Worm (Caenorhabditis elegans) whole organism, L1 larva: ENCODE measurements around the gene htz-1.

Experiments used
- C04F5.9 ChIP-seq: sonication (generic microtip); optimal IDR thresholded peaks from 2 replicates; lab custom pipeline; 2016; ENCODE audit warnings: missing genetic modification characterization, missing compliant biosample characterization
- F16B12.6 ChIP-seq: fragments of 150-350 bp; optimal IDR thresholded peaks from 2 replicates; lab custom pipeline; 2014; ENCODE audit warnings: missing biosample characterization, missing genetic modification characterization
- aly-2 ChIP-seq: fragments of 150-350 bp; optimal IDR thresholded peaks from 2 replicates; lab custom pipeline; 2014; ENCODE audit warnings: missing biosample characterization, missing genetic modification characterization
- ama-1 ChIP-seq: fragments of 150-350 bp; optimal IDR thresholded peaks from 2 replicates; lab custom pipeline; 2014
- blmp-1 ChIP-seq: fragments of 150-350 bp; optimal IDR thresholded peaks from 2 replicates; lab custom pipeline; 2014; ENCODE audit warnings: missing biosample characterization, missing genetic modification characterization
- ceh-63 ChIP-seq: fragments of 200-800 bp; sonication (Bioruptor generic); optimal IDR thresholded peaks from 2 replicates; lab custom pipeline; 2018; ENCODE audit warnings: mild to moderate bottlenecking, missing genetic modification characterization, missing compliant biosample characterization
- ceh-82 ChIP-seq, 3 experiments: fragments of 150-350 bp in 1 of 3; sonication (generic microtip) in 2 of 3; optimal IDR thresholded peaks; 2 replicates each; lab custom pipeline; 2014 to 2017; ENCODE audit warnings: missing biosample characterization in 3 of 3, missing genetic modification characterization in 3 of 3
- ceh-90 ChIP-seq: sonication (generic microtip); optimal IDR thresholded peaks from 2 replicates; lab custom pipeline; 2016; ENCODE audit warnings: missing genetic modification characterization, missing compliant biosample characterization
- efl-3 ChIP-seq: fragments of 200-800 bp; sonication (Bioruptor generic); optimal IDR thresholded peaks from 2 replicates; lab custom pipeline; 2018; ENCODE audit warnings: mild to moderate bottlenecking, missing genetic modification characterization, missing compliant biosample characterization
- elt-2 ChIP-seq: sonication (generic microtip); optimal IDR thresholded peaks from 2 replicates; lab custom pipeline; 2016; ENCODE audit warnings: missing genetic modification characterization, mild to moderate bottlenecking, inconsistent platforms, missing compliant biosample characterization, missing genetic modification reagents
- elt-3 ChIP-seq, 6 experiments: fragments of 150-350 bp in 1 of 6; sonication (generic microtip); optimal IDR thresholded peaks; 2 replicates each; lab custom pipeline; 2017 to 2018; ENCODE audit warnings: missing biosample characterization in 6 of 6, missing genetic modification characterization in 6 of 6, inconsistent platforms in 1 of 6
- ets-5 ChIP-seq: fragments of 200-800 bp; sonication (Bioruptor generic); IDR thresholded peaks from 2 replicates; pipeline ENCODE4 v1.3.6; 2022; ENCODE audit warnings: missing genetic modification characterization, missing compliant biosample characterization
- fkh-10 ChIP-seq: sonication (generic microtip); optimal IDR thresholded peaks from 2 replicates; lab custom pipeline; 2017; ENCODE audit warnings: missing biosample characterization, missing genetic modification reagents, missing genetic modification characterization
- fkh-4 ChIP-seq: sonication (generic microtip); optimal IDR thresholded peaks from 2 replicates; lab custom pipeline; 2016; ENCODE audit warnings: missing compliant biosample characterization, missing genetic modification characterization, borderline replicate concordance
- fos-1 ChIP-seq: fragments of 150-350 bp; optimal IDR thresholded peaks from 2 replicates; lab custom pipeline; 2014; ENCODE audit warnings: missing biosample characterization, missing genetic modification characterization
- isw-1 ChIP-seq: fragments of 200-800 bp; sonication (Bioruptor generic); IDR thresholded peaks from 2 replicates; pipeline ENCODE4 v1.3.6; 2022; ENCODE audit warnings: missing genetic modification characterization, missing compliant biosample characterization
- jun-1 ChIP-seq: fragments of 150-350 bp; optimal IDR thresholded peaks from 2 replicates; lab custom pipeline; 2014; ENCODE audit warnings: missing biosample characterization, missing genetic modification reagents, missing genetic modification characterization
- lin-14 ChIP-seq: fragments of 200-800 bp; sonication (Bioruptor generic); optimal IDR thresholded peaks from 2 replicates; lab custom pipeline; 2018; ENCODE audit warnings: mild to moderate bottlenecking, missing genetic modification characterization, moderate library complexity, missing compliant biosample characterization
- lin-15B ChIP-seq: fragments of 150-350 bp; sonication (generic microtip); optimal IDR thresholded peaks from 3 replicates; lab custom pipeline; 2014; ENCODE audit warnings: missing biosample characterization, missing genetic modification characterization
- lin-35 ChIP-seq, 2 experiments: fragments of 150-350 bp; optimal IDR thresholded peaks; 2 replicates each; lab custom pipeline; 2014; ENCODE audit warnings: missing biosample characterization in 2 of 2, missing genetic modification characterization in 2 of 2, missing genetic modification reagents in 2 of 2
- lin-39 ChIP-seq: fragments of 150-350 bp; optimal IDR thresholded peaks from 2 replicates; lab custom pipeline; 2014; ENCODE audit warnings: missing biosample characterization, missing genetic modification reagents, missing genetic modification characterization
- mab-9 ChIP-seq: fragments of 200-800 bp; sonication (Bioruptor generic); IDR thresholded peaks from 2 replicates; pipeline ENCODE4 v1.3.6; 2022; ENCODE audit warnings: missing genetic modification reagents, missing genetic modification characterization, missing compliant biosample characterization
- mdl-1 ChIP-seq, 2 experiments: fragments of 150-350 bp; optimal IDR thresholded peaks; 2 replicates each; lab custom pipeline; 2014 to 2017; ENCODE audit warnings: missing biosample characterization in 2 of 2, missing genetic modification characterization in 2 of 2, inconsistent platforms in 1 of 2
- mep-1 ChIP-seq: fragments of 150-350 bp; optimal IDR thresholded peaks from 2 replicates; lab custom pipeline; 2014; ENCODE audit warnings: missing biosample characterization, missing genetic modification characterization
- nhr-12 ChIP-seq: sonication (generic microtip); optimal IDR thresholded peaks from 2 replicates; lab custom pipeline; 2017; ENCODE audit warnings: missing biosample characterization, missing genetic modification characterization
- nhr-20 ChIP-seq: sonication (generic microtip); optimal IDR thresholded peaks from 2 replicates; lab custom pipeline; 2016; ENCODE audit warnings: mild to moderate bottlenecking, missing genetic modification characterization, missing compliant biosample characterization
- nhr-237 ChIP-seq: fragments of 150-350 bp; optimal IDR thresholded peaks from 2 replicates; lab custom pipeline; 2014; ENCODE audit warnings: missing biosample characterization, missing genetic modification characterization
- nhr-47 ChIP-seq: sonication (generic microtip); optimal IDR thresholded peaks from 2 replicates; lab custom pipeline; 2016; ENCODE audit warnings: mild to moderate bottlenecking, missing genetic modification characterization, moderate library complexity, missing compliant biosample characterization
- nhr-71 ChIP-seq: sonication (generic microtip); optimal IDR thresholded peaks from 2 replicates; lab custom pipeline; 2016; ENCODE audit warnings: mild to moderate bottlenecking, missing genetic modification characterization, moderate library complexity, missing compliant biosample characterization
- nhr-76 ChIP-seq: sonication (generic microtip); optimal IDR thresholded peaks from 2 replicates; lab custom pipeline; 2017; ENCODE audit warnings: missing biosample characterization, missing genetic modification characterization
- nhr-77 ChIP-seq: fragments of 150-350 bp; optimal IDR thresholded peaks from 2 replicates; lab custom pipeline; 2014; ENCODE audit warnings: missing biosample characterization, missing genetic modification characterization
- nhr-84 ChIP-seq: sonication (generic microtip); optimal IDR thresholded peaks from 2 replicates; lab custom pipeline; 2017; ENCODE audit warnings: missing biosample characterization, missing genetic modification characterization
- nhr-85 ChIP-seq: sonication (generic microtip); peaks from one replicate; lab custom pipeline; 2016; ENCODE audit warnings: missing genetic modification characterization, inconsistent platforms, missing compliant biosample characterization
- nhr-90 ChIP-seq: sonication (generic microtip); optimal IDR thresholded peaks from 2 replicates; lab custom pipeline; 2016; ENCODE audit warnings: mild to moderate bottlenecking, missing genetic modification characterization, missing compliant biosample characterization; ENCODE audit not compliant: poor library complexity
- pax-3 ChIP-seq: fragments of 200-800 bp; sonication (Bioruptor generic); optimal IDR thresholded peaks from 2 replicates; lab custom pipeline; 2018; ENCODE audit warnings: mild to moderate bottlenecking, missing genetic modification characterization, moderate library complexity, missing compliant biosample characterization
- rnt-1 ChIP-seq: sonication (generic microtip); optimal IDR thresholded peaks from 2 replicates; lab custom pipeline; 2016; ENCODE audit warnings: mild to moderate bottlenecking, missing genetic modification characterization, moderate library complexity, missing compliant biosample characterization
- snpc-4 ChIP-seq: fragments of 150-350 bp; optimal IDR thresholded peaks from 2 replicates; lab custom pipeline; 2014; ENCODE audit warnings: missing biosample characterization, missing genetic modification characterization
- sox-4 ChIP-seq: sonication (generic microtip); optimal IDR thresholded peaks from 2 replicates; lab custom pipeline; 2016; ENCODE audit warnings: missing genetic modification characterization, missing compliant biosample characterization
- sptf-1 ChIP-seq: fragments of 150-350 bp; optimal IDR thresholded peaks from 2 replicates; lab custom pipeline; 2014; ENCODE audit warnings: missing biosample characterization, missing genetic modification characterization
- swsn-7 ChIP-seq: sonication (generic microtip); optimal IDR thresholded peaks from 2 replicates; lab custom pipeline; 2016; ENCODE audit warnings: missing genetic modification characterization, missing compliant biosample characterization
- unc-130 ChIP-seq: fragments of 150-350 bp; optimal IDR thresholded peaks from 2 replicates; lab custom pipeline; 2017; ENCODE audit warnings: missing biosample characterization, missing genetic modification characterization, inconsistent platforms
- unc-30 ChIP-seq: sonication (generic microtip); optimal IDR thresholded peaks from 2 replicates; lab custom pipeline; 2017; ENCODE audit warnings: missing biosample characterization, missing genetic modification characterization
- unc-62 ChIP-seq: fragments of 150-350 bp; optimal IDR thresholded peaks from 2 replicates; lab custom pipeline; 2014; ENCODE audit warnings: missing biosample characterization, missing genetic modification reagents, missing genetic modification characterization
- unc-86 ChIP-seq: sonication (generic microtip); optimal IDR thresholded peaks from 2 replicates; lab custom pipeline; 2016; ENCODE audit warnings: missing genetic modification characterization, missing compliant biosample characterization
- xbp-1 ChIP-seq: sonication (generic microtip); optimal IDR thresholded peaks from 2 replicates; lab custom pipeline; 2016; ENCODE audit warnings: missing genetic modification characterization, missing compliant biosample characterization
- zag-1 ChIP-seq: fragments of 150-350 bp; optimal IDR thresholded peaks from 2 replicates; lab custom pipeline; 2014; ENCODE audit warnings: missing biosample characterization, missing genetic modification characterization
- zip-4 ChIP-seq: fragments of 200-800 bp; sonication (Bioruptor generic); optimal IDR thresholded peaks from 2 replicates; lab custom pipeline; 2018; ENCODE audit warnings: mild to moderate bottlenecking, missing genetic modification characterization, moderate library complexity, missing compliant biosample characterization

Gene htz-1

ce11 chrIV:4449843-4450242 is 3.8 kb downstream of the htz-1 start:
- TF ChIP-seq nhr-76 (tag; lab: Kevin White, UChicago) = no peak
- TF ChIP-seq nhr-47 = peak; percentile 20
- TF ChIP-seq mdl-1 (tag; optimal IDR thresholded peaks at IDR 0.05; lab: Kevin White, UChicago) = no peak
- no peak for TF ChIP-seq ceh-82 (tag; optimal IDR thresholded peaks at IDR 0.05; lab: Kevin White, UChicago)
- peak; percentile 45 for TF ChIP-seq nhr-90 (tag; lab: Kevin White, UChicago)
- TF ChIP-seq rnt-1 (tag; lab: Kevin White, UChicago) = no peak
- TF ChIP-seq nhr-20 (tag; lab: Kevin White, UChicago) = peak; percentile 11
- peak; percentile 4 for TF ChIP-seq nhr-85 (tag; lab: Kevin White, UChicago)
- TF ChIP-seq fkh-10 (GFP tag; lab: Kevin White, UChicago) = no peak
- no peak for TF ChIP-seq efl-3
- TF ChIP-seq zip-4 (GFP tag; lab: Kevin White, UChicago) = no peak
- peak in 1 of 6 experiments; percentile 10 for TF ChIP-seq elt-3 (tag; optimal IDR thresholded peaks at IDR 0.05; lab: Kevin White, UChicago)
- TF ChIP-seq nhr-12 = no peak
- no peak for TF ChIP-seq jun-1 (tag; lab: Kevin White, UChicago)
- peak; percentile 6 for TF ChIP-seq pax-3
- peak; percentile 44 for TF ChIP-seq nhr-71 (tag; lab: Kevin White, UChicago)
- no peak for TF ChIP-seq ceh-90 (tag; lab: Kevin White, UChicago)
- no peak for TF ChIP-seq mab-9
- peak; percentile 41 for TF ChIP-seq elt-2
- peak; percentile 3 for TF ChIP-seq blmp-1 (tag; lab: Kevin White, UChicago)
- TF ChIP-seq sptf-1 (tag; lab: Kevin White, UChicago) = no peak

- no peak for TF ChIP-seq F16B12.6 (tag; lab: Kevin White, UChicago)
- no peak for TF ChIP-seq ama-1 (lab: Kevin White, UChicago)
- no peak for TF ChIP-seq nhr-47
- no peak for TF ChIP-seq unc-130 (tag; lab: Kevin White, UChicago)
- TF ChIP-seq nhr-85 (tag; lab: Kevin White, UChicago) = peak; percentile 37
- no peak for TF ChIP-seq nhr-20 (tag; lab: Kevin White, UChicago)
- TF ChIP-seq, all 84 proteins: peak for 1
Observed at ce11 chrIV:4451576-4451975, 5.6 kb downstream of the htz-1 start, which contains the start of gene R08C7.1. Gene R08C7.1, plus strand, starts transcription at chrIV:4451876.

ce11 chrIV:4454330-4455173 is 8.5 kb downstream of the htz-1 start, which contains the start of gene R08C7.11:
Gene R08C7.11, minus strand, starts transcription at chrIV:4454937.
- TF ChIP-seq xbp-1 (tag; lab: Kevin White, UChicago) (no peak), unc-86 (tag; lab: Kevin White, UChicago) (no peak), nhr-85 (tag; lab: Kevin White, UChicago) (peak; percentile 82), nhr-20 (tag; lab: Kevin White, UChicago) (peak; percentile 6), nhr-71 (tag; lab: Kevin White, UChicago) (peak; percentile 40), swsn-7 (tag; lab: Kevin White, UChicago) (peak; percentile 18), ceh-63 (GFP tag; lab: Kevin White, UChicago) (no peak), nhr-237 (tag; lab: Kevin White, UChicago) (no peak), zag-1 (tag; lab: Kevin White, UChicago) (no peak), lin-39 (tag; lab: Kevin White, UChicago) (no peak), nhr-84 (tag; lab: Kevin White, UChicago) (no peak), fos-1 (no peak), nhr-77 (tag; lab: Kevin White, UChicago) (peak; percentile 17), C04F5.9 (no peak), lin-14 (peak; percentile 60), mep-1 (tag; lab: Kevin White, UChicago) (peak; percentile 28), sox-4 (tag; lab: Kevin White, UChicago) (no peak), nhr-12 (no peak), nhr-76 (tag; lab: Kevin White, UChicago) (no peak), aly-2 (no peak), ets-5 (GFP tag; lab: Robert Waterston, UW) (no peak), jun-1 (tag; lab: Kevin White, UChicago) (no peak), nhr-47 (no peak), fkh-4 (tag; lab: Kevin White, UChicago) (no peak), lin-15B (no peak), unc-30 (no peak), isw-1 (no peak), lin-35 (GFP tag; optimal IDR thresholded peaks at IDR 0.05; lab: Kevin White, UChicago) (no peak), rnt-1 (tag; lab: Kevin White, UChicago) (peak; percentile 63), unc-62 (GFP tag; lab: Kevin White, UChicago) (no peak), snpc-4 (tag; lab: Kevin White, UChicago) (no peak), sptf-1 (tag; lab: Kevin White, UChicago) (no peak)
